Worm (Caenorhabditis elegans): ENCODE results near the gene F10A3.12.

Gene F10A3.12

DNA sequence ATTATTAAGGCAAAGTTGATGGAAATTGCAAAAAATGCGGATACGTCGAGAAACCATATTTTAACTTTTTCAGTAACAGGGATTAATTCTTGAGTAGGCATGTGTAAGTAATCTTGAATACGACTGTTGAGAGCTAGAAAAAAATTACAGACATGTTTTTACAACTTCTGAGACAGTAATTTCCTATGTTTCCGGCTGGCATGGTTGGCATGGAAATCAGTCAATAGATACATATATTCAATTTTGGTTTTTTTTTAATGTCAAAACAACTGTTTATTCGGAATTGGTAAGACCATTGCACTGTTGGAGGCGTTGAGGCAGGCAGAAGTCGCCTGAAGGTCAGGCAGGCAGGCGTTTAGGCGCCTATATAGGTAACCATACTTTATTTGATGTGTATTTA lies 10.4 kb upstream of the F10A3.12 start, which contains the start of gene str-254:
Gene str-254 (minus strand): TSS at position 101 of the 400 bp plus-strand sequence.
- TF ChIP-seq ceh-43 (GFP tag; optimal IDR thresholded peaks at IDR 0.05) (no peak), ham-2 (GFP tag; optimal IDR thresholded peaks at IDR 0.05) (no peak), ces-1 (GFP tag; optimal IDR thresholded peaks at IDR 0.05) (no peak)

DNA sequence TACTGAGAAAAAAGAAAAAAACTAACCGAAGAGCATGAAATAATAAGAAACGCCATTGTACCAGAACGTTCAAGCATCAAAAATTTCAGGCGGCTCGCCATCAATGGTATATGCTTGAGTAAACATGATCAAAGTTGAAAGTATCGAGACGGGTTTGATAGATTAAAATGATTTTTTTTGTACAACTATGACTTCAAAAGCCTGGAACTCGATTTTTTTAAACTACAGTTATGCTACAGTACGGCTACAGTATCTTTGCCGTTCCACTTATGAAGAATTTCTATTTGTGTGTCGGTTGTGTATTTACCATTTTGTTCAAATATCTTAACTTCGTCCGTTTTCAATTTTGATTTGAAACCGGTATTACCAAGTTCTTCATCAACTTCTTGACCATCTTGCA lies 8.7 kb upstream of the F10A3.12 start, which contains the start of gene str-97:
Gene str-97 (minus strand): TSS at position 101 of the 400 bp plus-strand sequence.
- TF ChIP-seq cnd-1 (tag; optimal IDR thresholded peaks at IDR 0.05) (no peak), ceh-39 (tag; optimal IDR thresholded peaks at IDR 0.05) (no peak), sptf-1 (tag; optimal IDR thresholded peaks at IDR 0.05) (no peak), ces-1 (GFP tag; optimal IDR thresholded peaks at IDR 0.05) (no peak)

DNA sequence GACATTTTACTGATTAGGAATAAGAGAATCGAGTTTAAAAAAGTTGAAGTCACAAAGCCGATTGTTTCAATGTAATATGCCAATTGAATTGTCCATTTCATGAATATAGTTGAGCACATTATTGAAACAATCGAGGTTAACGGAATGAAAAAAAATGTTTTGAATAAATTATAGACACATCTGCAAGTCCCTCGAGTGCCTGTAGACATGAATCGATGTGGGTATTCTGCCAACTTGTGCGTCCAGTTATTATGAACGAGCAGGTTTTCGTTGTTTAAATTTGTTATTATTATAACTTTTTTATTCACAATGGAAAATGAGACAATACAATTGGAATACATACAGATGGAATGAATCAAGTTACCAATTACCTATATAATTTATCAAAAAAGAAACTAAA lies 5.4 kb upstream of the F10A3.12 start, which contains the start of gene str-99:
Gene str-99 (minus strand): TSS at position 101 of the 400 bp plus-strand sequence.
- TF ChIP-seq elt-1 (tag; optimal IDR thresholded peaks at IDR 0.05; ENCODE audit: borderline replicate concordance, insufficient read depth) = no peak

DNA sequence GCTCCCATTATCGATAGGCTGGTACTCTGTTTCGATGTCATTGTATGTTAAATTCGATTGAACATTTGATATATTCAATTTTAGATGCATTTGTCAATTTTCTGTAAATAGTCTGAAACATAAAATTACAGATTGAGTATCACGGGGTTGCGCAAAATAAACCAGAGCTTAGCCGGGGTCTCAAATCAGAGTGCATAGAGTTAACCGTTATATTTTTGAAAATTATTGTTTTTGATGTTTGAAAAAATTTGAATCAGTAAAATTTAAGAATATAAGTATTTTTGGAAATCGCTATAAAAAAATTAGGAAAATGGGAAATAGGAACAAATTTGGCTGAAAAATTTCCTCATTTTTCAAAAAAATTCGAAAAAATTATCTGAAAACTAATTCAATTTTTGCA lies 4.2 kb upstream of the F10A3.12 start, which contains the start of gene F10A3.17:
Gene F10A3.17 (minus strand): TSS at position 101 of the 400 bp plus-strand sequence.
- TF ChIP-seq hlh-1 (tag; optimal IDR thresholded peaks at IDR 0.05) = no peak
- no peak for TF ChIP-seq nhr-28 (tag; optimal IDR thresholded peaks at IDR 0.05)
- no peak for TF ChIP-seq pha-4 (tag; optimal IDR thresholded peaks at IDR 0.05)
- TF ChIP-seq nhr-76 (tag; optimal IDR thresholded peaks at IDR 0.05) = no peak
- no peak for TF ChIP-seq mls-2 (tag; optimal IDR thresholded peaks at IDR 0.05)
- no peak for TF ChIP-seq lsy-2 (tag; optimal IDR thresholded peaks at IDR 0.05)
- TF ChIP-seq ces-1 (GFP tag; optimal IDR thresholded peaks at IDR 0.05) = no peak
- no peak for TF ChIP-seq snpc-4 (tag; optimal IDR thresholded peaks at IDR 0.05)
- no peak for TF ChIP-seq sem-2 (GFP tag; optimal IDR thresholded peaks at IDR 0.05)
- no peak for TF ChIP-seq tbx-8 (GFP tag; optimal IDR thresholded peaks at IDR 0.05)
- TF ChIP-seq elt-3 (tag; optimal IDR thresholded peaks at IDR 0.05) = no peak
- TF ChIP-seq sptf-1 (tag; optimal IDR thresholded peaks at IDR 0.05) = no peak

DNA sequence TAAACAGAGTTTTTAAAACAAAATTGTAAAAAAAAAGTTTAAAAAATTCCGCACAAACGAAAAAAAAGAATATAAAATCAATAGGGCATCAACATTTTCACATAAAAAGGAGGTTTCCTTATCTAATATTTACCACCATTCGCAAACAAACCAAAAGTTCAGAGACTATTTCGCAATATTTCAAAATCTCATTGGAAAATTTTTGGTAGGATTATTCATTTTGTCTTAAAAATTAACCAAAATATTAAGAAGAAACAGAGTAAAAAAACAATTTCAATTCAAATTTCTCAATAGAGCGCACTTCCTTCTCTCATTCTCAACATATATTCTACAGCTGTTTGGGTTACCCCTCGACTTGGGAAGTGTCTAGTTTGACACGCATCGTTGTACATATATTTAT lies 3.7 kb upstream of the F10A3.12 start:
- TF ChIP-seq flh-1 (GFP tag; optimal IDR thresholded peaks at IDR 0.05) (no peak), ham-2 (GFP tag; optimal IDR thresholded peaks at IDR 0.05) (no peak), sptf-1 (tag; optimal IDR thresholded peaks at IDR 0.05) (no peak), unc-62 (GFP tag; optimal IDR thresholded peaks at IDR 0.05) (no peak), unc-120 (tag; optimal IDR thresholded peaks at IDR 0.05; ENCODE audit: poor library complexity, severe bottlenecking) (no peak), nhr-76 (tag; optimal IDR thresholded peaks at IDR 0.05) (no peak), nhr-2 (tag; optimal IDR thresholded peaks at IDR 0.05) (no peak), nhr-237 (tag; optimal IDR thresholded peaks at IDR 0.05) (no peak), ztf-11 (tag; optimal IDR thresholded peaks at IDR 0.05) (no peak), cnd-1 (tag; optimal IDR thresholded peaks at IDR 0.05) (no peak), mls-2 (tag; optimal IDR thresholded peaks at IDR 0.05) (no peak), M03D4.4 (tag; optimal IDR thresholded peaks at IDR 0.05) (no peak), lin-13 (tag; optimal IDR thresholded peaks at IDR 0.05) (no peak), ceh-83 (GFP tag; optimal IDR thresholded peaks at IDR 0.05) (no peak), lsy-2 (tag; optimal IDR thresholded peaks at IDR 0.05) (no peak)

DNA sequence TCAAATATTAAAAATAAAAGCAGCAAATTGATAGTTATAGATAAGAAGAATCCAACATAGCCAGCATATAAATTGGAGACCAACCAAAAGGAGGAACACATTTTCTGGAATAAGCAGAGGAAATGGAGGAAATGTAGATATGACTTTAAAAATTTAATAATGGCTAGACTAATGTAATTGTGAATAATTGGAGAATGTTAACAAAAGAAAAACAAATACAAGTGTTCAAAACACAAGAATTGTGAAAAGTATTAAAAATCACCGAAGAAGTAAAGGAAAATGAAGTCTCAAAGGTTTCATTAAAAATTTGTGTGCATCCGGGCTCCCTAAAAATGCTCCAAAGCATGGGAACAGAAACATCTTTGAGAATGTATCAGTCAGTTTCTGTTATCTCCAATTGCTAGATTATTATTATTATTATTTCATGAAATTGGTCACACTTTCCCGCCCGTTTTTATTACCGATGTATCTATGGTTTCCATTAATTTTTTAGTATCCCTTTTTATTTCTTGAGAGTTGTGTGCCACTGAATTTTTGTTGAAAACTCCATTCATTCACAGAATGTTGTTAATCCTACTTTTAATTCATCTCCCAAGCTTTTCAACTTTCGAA lies 1.6 kb upstream of the F10A3.12 start, which contains the start of the genes str-109 and F10A3.11:
Gene str-109 (minus strand): TSS at position 101 of the 612 bp plus-strand sequence.
Gene F10A3.11 (plus strand): TSS at position 562 of the 612 bp plus-strand sequence.
- TF ChIP-seq unc-120 (tag; optimal IDR thresholded peaks at IDR 0.05; ENCODE audit: poor library complexity, severe bottlenecking) (no peak), ceh-83 (GFP tag; optimal IDR thresholded peaks at IDR 0.05) (no peak), sptf-1 (tag; optimal IDR thresholded peaks at IDR 0.05) (no peak), nhr-28 (tag; optimal IDR thresholded peaks at IDR 0.05) (no peak), sem-2 (GFP tag; optimal IDR thresholded peaks at IDR 0.05) (no peak), M03D4.4 (tag; optimal IDR thresholded peaks at IDR 0.05) (no peak), unc-62 (GFP tag; optimal IDR thresholded peaks at IDR 0.05) (no peak), nhr-2 (tag; optimal IDR thresholded peaks at IDR 0.05) (no peak), elt-3 (tag; optimal IDR thresholded peaks at IDR 0.05) (no peak), lsy-2 (tag; optimal IDR thresholded peaks at IDR 0.05) (no peak), ceh-39 (tag; optimal IDR thresholded peaks at IDR 0.05) (no peak), drap-1 (GFP tag; optimal IDR thresholded peaks at IDR 0.05) (no peak)

Measured in whole organism, mixed stage, embryonic.